Worm (Caenorhabditis elegans) whole organism, early embryonic: ENCODE data around the gene cest-13.
A peak's percentile ranks its signal among the peaks of the same experiment; 100 is the strongest.

Experiments used
- B0310.2 ChIP-seq: sonication (generic microtip); optimal IDR thresholded peaks from 2 replicates; lab custom pipeline; 2016; ENCODE audit warnings: mild to moderate bottlenecking, missing genetic modification characterization, missing compliant biosample characterization
- F13C5.2 ChIP-seq: sonication (generic microtip); optimal IDR thresholded peaks from 2 replicates; lab custom pipeline; 2017; ENCODE audit warnings: mild to moderate bottlenecking, missing genetic modification characterization, inconsistent platforms, missing compliant biosample characterization
- aly-1 ChIP-seq: sonication (generic microtip); optimal IDR thresholded peaks from 2 replicates; lab custom pipeline; 2016; ENCODE audit warnings: missing genetic modification characterization, missing compliant biosample characterization
- ama-1 ChIP-seq: fragments of 150-350 bp; optimal IDR thresholded peaks from 2 replicates; lab custom pipeline; 2014
- ceh-13 ChIP-seq: fragments of 200-800 bp; sonication (Bioruptor generic); optimal IDR thresholded peaks from 2 replicates; lab custom pipeline; 2018; ENCODE audit warnings: mild to moderate bottlenecking, missing genetic modification characterization, missing compliant biosample characterization
- ceh-36 ChIP-seq: sonication (generic microtip); optimal IDR thresholded peaks from 2 replicates; lab custom pipeline; 2016; ENCODE audit warnings: missing genetic modification characterization, inconsistent platforms, missing compliant biosample characterization
- ets-7 ChIP-seq: sonication (generic microtip); optimal IDR thresholded peaks from 2 replicates; lab custom pipeline; 2016; ENCODE audit warnings: missing genotype, missing genetic modification characterization, missing compliant biosample characterization
- flt-1 ChIP-seq: fragments of 200-800 bp; sonication (Bioruptor generic); IDR thresholded peaks from 2 replicates; pipeline ENCODE4 v1.3.6; 2022; ENCODE audit warnings: missing genetic modification characterization, missing compliant biosample characterization
- hmbx-1 ChIP-seq: sonication (generic microtip); optimal IDR thresholded peaks from 2 replicates; lab custom pipeline; 2016; ENCODE audit warnings: mild to moderate bottlenecking, missing genetic modification characterization, missing compliant biosample characterization
- hmg-4 ChIP-seq: fragments of 200-800 bp; sonication (Bioruptor generic); optimal IDR thresholded peaks from 2 replicates; lab custom pipeline; 2018; ENCODE audit warnings: mild to moderate bottlenecking, missing genetic modification characterization, missing compliant biosample characterization
- hnd-1 ChIP-seq: sonication (generic microtip); optimal IDR thresholded peaks from 2 replicates; lab custom pipeline; 2016; ENCODE audit warnings: missing genetic modification characterization, missing compliant biosample characterization
- pes-1 ChIP-seq: fragments of 200-800 bp; sonication (Bioruptor generic); IDR thresholded peaks from 2 replicates; pipeline ENCODE4 v1.3.6; 2022; ENCODE audit warnings: missing genetic modification reagents, missing genetic modification characterization, missing compliant biosample characterization
- scrt-1 ChIP-seq: fragments of 200-800 bp; sonication (Bioruptor generic); IDR thresholded peaks from 2 replicates; pipeline ENCODE4 v1.3.6; 2022; ENCODE audit warnings: missing genetic modification characterization, missing compliant biosample characterization
- sea-1 ChIP-seq: fragments of 200-800 bp; sonication (Bioruptor generic); conservative IDR thresholded peaks from 2 replicates; pipeline ENCODE4 v1.3.6; 2022; ENCODE audit warnings: missing genetic modification characterization, missing compliant biosample characterization
- tbx-11 ChIP-seq: fragments of 200-800 bp; sonication (Bioruptor generic); IDR thresholded peaks from 2 replicates; pipeline ENCODE4 v1.3.6; 2022; ENCODE audit warnings: missing genetic modification characterization, missing compliant biosample characterization
- tbx-37 ChIP-seq: fragments of 200-800 bp; sonication (Bioruptor generic); conservative IDR thresholded peaks from 2 replicates; pipeline ENCODE4 v1.3.6; 2022; ENCODE audit warnings: missing genetic modification reagents, missing genetic modification characterization, missing compliant biosample characterization
- tra-4 ChIP-seq: sonication (generic microtip); optimal IDR thresholded peaks from 2 replicates; lab custom pipeline; 2017; ENCODE audit warnings: missing genetic modification characterization, missing compliant biosample characterization

The cest-13 gene

ce11 chrX:13793525-13793924 lies 33.5 kb downstream of the cest-13 start, which contains the start of gene ZK1086.2:
ZK1086.2 (minus strand) TSS chrX:13793625.
- TF ChIP-seq ama-1 (lab: Kevin White, UChicago) = no peak
- TF ChIP-seq F13C5.2 (tag; lab: Kevin White, UChicago) = no peak
- TF ChIP-seq ceh-36 (tag; lab: Kevin White, UChicago) = no peak
- TF ChIP-seq ceh-13 (GFP tag; lab: Kevin White, UChicago) = no peak
- TF ChIP-seq scrt-1 (GFP tag; lab: Robert Waterston, UW) = no peak
- no peak for TF ChIP-seq hmg-4 (GFP tag; lab: Kevin White, UChicago)
- TF ChIP-seq tbx-11 (GFP tag; lab: Robert Waterston, UW) = no peak
- TF ChIP-seq B0310.2 (tag; lab: Kevin White, UChicago) = no peak
- TF ChIP-seq tra-4 (tag; lab: Kevin White, UChicago) = no peak
- TF ChIP-seq hmbx-1 = no peak
- no peak for TF ChIP-seq ets-7
- no peak for TF ChIP-seq flt-1 (GFP tag; lab: Robert Waterston, UW)
- no peak for TF ChIP-seq pes-1
- no peak for TF ChIP-seq aly-1 (tag; lab: Kevin White, UChicago)
- no peak for TF ChIP-seq hnd-1 (tag; lab: Kevin White, UChicago)

ce11 chrX:13795329-13795728 lies 35.3 kb downstream of the cest-13 start:
- peak; percentile 36; the same call in 1 of the 2 replicates for TF ChIP-seq pes-1

ce11 chrX:13803246-13803645 lies 43.2 kb downstream of the cest-13 start:
- TF ChIP-seq pes-1 = no peak

ce11 chrX:13809773-13810172 lies 49.7 kb downstream of the cest-13 start, which contains the start of gene obr-3:
obr-3 (minus strand) TSS chrX:13809873.
- TF ChIP-seq aly-1 (tag; lab: Kevin White, UChicago) = no peak
- no peak for TF ChIP-seq sea-1 (GFP tag; lab: Robert Waterston, UW)
- no peak for TF ChIP-seq flt-1 (GFP tag; lab: Robert Waterston, UW)
- TF ChIP-seq F13C5.2 (tag; lab: Kevin White, UChicago) = no peak
- TF ChIP-seq pes-1 = no peak
- no peak for TF ChIP-seq ceh-13 (GFP tag; lab: Kevin White, UChicago)
- no peak for TF ChIP-seq scrt-1 (GFP tag; lab: Robert Waterston, UW)
- TF ChIP-seq tbx-37 = no peak
- TF ChIP-seq tra-4 (tag; lab: Kevin White, UChicago) = no peak
- TF ChIP-seq ets-7 = no peak
- TF ChIP-seq ama-1 (lab: Kevin White, UChicago) = no peak
- no peak for TF ChIP-seq hnd-1 (tag; lab: Kevin White, UChicago)

ce11 chrX:13811156-13811555 lies 51.1 kb downstream of the cest-13 start:
- TF ChIP-seq F13C5.2 (tag; lab: Kevin White, UChicago) (no peak), hnd-1 (tag; lab: Kevin White, UChicago) (no peak), ama-1 (lab: Kevin White, UChicago) (no peak), scrt-1 (GFP tag; lab: Robert Waterston, UW) (no peak), flt-1 (GFP tag; lab: Robert Waterston, UW) (no peak), aly-1 (tag; lab: Kevin White, UChicago) (no peak), hmg-4 (GFP tag; lab: Kevin White, UChicago) (no peak), B0310.2 (tag; lab: Kevin White, UChicago) (no peak), sea-1 (GFP tag; lab: Robert Waterston, UW) (no peak), tbx-11 (GFP tag; lab: Robert Waterston, UW) (no peak), tra-4 (tag; lab: Kevin White, UChicago) (no peak), ceh-36 (tag; lab: Kevin White, UChicago) (no peak), ceh-13 (GFP tag; lab: Kevin White, UChicago) (no peak), hmbx-1 (no peak), pes-1 (no peak), ets-7 (no peak), tbx-37 (no peak)

- no peak for TF ChIP-seq tbx-37
- no peak for TF ChIP-seq sea-1 (GFP tag; lab: Robert Waterston, UW)
- no peak for TF ChIP-seq F13C5.2 (tag; lab: Kevin White, UChicago)
- no peak for TF ChIP-seq tbx-11 (GFP tag; lab: Robert Waterston, UW)
- no peak for TF ChIP-seq ets-7
- no peak for TF ChIP-seq aly-1 (tag; lab: Kevin White, UChicago)
- no peak for TF ChIP-seq ceh-13 (GFP tag; lab: Kevin White, UChicago)
- no peak for TF ChIP-seq hnd-1 (tag; lab: Kevin White, UChicago)
- TF ChIP-seq B0310.2 (tag; lab: Kevin White, UChicago) = no peak
- TF ChIP-seq ceh-36 (tag; lab: Kevin White, UChicago) = no peak
- no peak for TF ChIP-seq scrt-1 (GFP tag; lab: Robert Waterston, UW)
- no peak for TF ChIP-seq hmg-4 (GFP tag; lab: Kevin White, UChicago)
- TF ChIP-seq hmbx-1 = no peak
- no peak for TF ChIP-seq flt-1 (GFP tag; lab: Robert Waterston, UW)
- TF ChIP-seq ama-1 (lab: Kevin White, UChicago) = no peak
- TF ChIP-seq pes-1 = no peak
Observed at ce11 chrX:13811929-13812328, 51.9 kb downstream of the cest-13 start.
